Worm (Caenorhabditis elegans) whole organism, L2 larva: ENCODE measurements around the gene cyp-33C1.

Experiments used
- C34F6.9 ChIP-seq: fragments of 150-350 bp; optimal IDR thresholded peaks from 2 replicates; lab custom pipeline; 2014; ENCODE audit warnings: missing biosample characterization, missing genetic modification characterization
- F13H6.1 ChIP-seq: sonication (generic microtip); optimal IDR thresholded peaks from 2 replicates; lab custom pipeline; 2016; ENCODE audit warnings: missing genetic modification characterization, missing compliant biosample characterization
- R02D3.7 ChIP-seq: fragments of 150-350 bp; optimal IDR thresholded peaks from 2 replicates; lab custom pipeline; 2014; ENCODE audit warnings: missing biosample characterization, missing genetic modification characterization
- Y55F3AM.14 ChIP-seq: fragments of 200-800 bp; sonication (Bioruptor generic); optimal IDR thresholded peaks from 2 replicates; lab custom pipeline; 2018; ENCODE audit warnings: mild to moderate bottlenecking, missing genetic modification characterization, missing compliant biosample characterization
- ZK546.5 ChIP-seq: sonication (generic microtip); optimal IDR thresholded peaks from 2 replicates; lab custom pipeline; 2017; ENCODE audit warnings: missing biosample characterization, missing genetic modification characterization
- alr-1 ChIP-seq: fragments of 150-350 bp; optimal IDR thresholded peaks from 2 replicates; lab custom pipeline; 2014; ENCODE audit warnings: missing biosample characterization, missing genetic modification characterization
- aly-2 ChIP-seq: fragments of 150-350 bp; optimal IDR thresholded peaks from 2 replicates; lab custom pipeline; 2014; ENCODE audit warnings: missing biosample characterization, missing genetic modification characterization
- ama-1 ChIP-seq: fragments of 150-350 bp; optimal IDR thresholded peaks from 2 replicates; lab custom pipeline; 2018; ENCODE audit warnings: inconsistent platforms
- blmp-1 ChIP-seq: sonication (generic microtip); optimal IDR thresholded peaks from 2 replicates; lab custom pipeline; 2017; ENCODE audit warnings: missing genetic modification characterization, mild to moderate bottlenecking, missing compliant biosample characterization, antibody characterized with exemption, moderate library complexity; ENCODE audit not compliant: insufficient read depth
- ceh-16 ChIP-seq: fragments of 150-350 bp; optimal IDR thresholded peaks from 2 replicates; lab custom pipeline; 2014; ENCODE audit warnings: missing biosample characterization, missing genetic modification characterization
- ceh-82 ChIP-seq: fragments of 150-350 bp; optimal IDR thresholded peaks from 2 replicates; lab custom pipeline; 2014; ENCODE audit warnings: missing biosample characterization, missing genetic modification characterization
- crh-2 ChIP-seq: sonication (generic microtip); optimal IDR thresholded peaks from 2 replicates; lab custom pipeline; 2017; ENCODE audit warnings: missing biosample characterization, missing genetic modification characterization
- dmd-4 ChIP-seq: sonication (generic microtip); optimal IDR thresholded peaks from 2 replicates; lab custom pipeline; 2017; ENCODE audit warnings: missing biosample characterization, missing genetic modification characterization
- egl-27 ChIP-seq: sonication (generic microtip); optimal IDR thresholded peaks from 3 replicates; lab custom pipeline; 2017; ENCODE audit warnings: missing biosample characterization, missing genetic modification reagents, missing genetic modification characterization
- elt-1 ChIP-seq: fragments of 150-350 bp; optimal IDR thresholded peaks from 2 replicates; lab custom pipeline; 2014; ENCODE audit warnings: missing biosample characterization, missing genetic modification characterization
- elt-3 ChIP-seq: sonication (generic microtip); optimal IDR thresholded peaks from 2 replicates; lab custom pipeline; 2017; ENCODE audit warnings: missing biosample characterization, missing genetic modification characterization
- fos-1 ChIP-seq: fragments of 150-350 bp; optimal IDR thresholded peaks from 2 replicates; lab custom pipeline; 2014; ENCODE audit warnings: missing biosample characterization, missing genetic modification characterization
- gmeb-1 ChIP-seq: fragments of 150-350 bp; optimal IDR thresholded peaks from 2 replicates; lab custom pipeline; 2014; ENCODE audit warnings: missing biosample characterization, missing genetic modification characterization
- lin-11 ChIP-seq: fragments of 150-350 bp; sonication (generic microtip); optimal IDR thresholded peaks from 2 replicates; lab custom pipeline; 2014; ENCODE audit warnings: missing biosample characterization, missing genetic modification characterization, inconsistent platforms, mixed read lengths
- lin-13 ChIP-seq: fragments of 150-350 bp; optimal IDR thresholded peaks from 2 replicates; lab custom pipeline; 2014; ENCODE audit warnings: missing biosample characterization, missing genetic modification reagents, missing genetic modification characterization
- lin-39 ChIP-seq: fragments of 150-350 bp; optimal IDR thresholded peaks from 2 replicates; lab custom pipeline; 2014; ENCODE audit warnings: missing biosample characterization, missing genetic modification reagents, missing genetic modification characterization
- mab-5 ChIP-seq: fragments of 150-350 bp; optimal IDR thresholded peaks from 2 replicates; lab custom pipeline; 2014; ENCODE audit warnings: missing biosample characterization, missing genetic modification characterization
- mbf-1 ChIP-seq: sonication (generic microtip); optimal IDR thresholded peaks from 2 replicates; lab custom pipeline; 2017; ENCODE audit warnings: missing biosample characterization, missing genetic modification characterization
- mdl-1 ChIP-seq, 2 experiments: fragments of 150-350 bp in 1 of 2; sonication (generic microtip) in 1 of 2; optimal IDR thresholded peaks; 2 replicates each; lab custom pipeline; 2017; ENCODE audit warnings: missing biosample characterization in 2 of 2, missing genetic modification characterization in 2 of 2
- nhr-10 ChIP-seq: sonication (generic microtip); optimal IDR thresholded peaks from 2 replicates; lab custom pipeline; 2017; ENCODE audit warnings: missing biosample characterization, missing genetic modification characterization
- nhr-11 ChIP-seq: fragments of 150-350 bp; optimal IDR thresholded peaks from 2 replicates; lab custom pipeline; 2014; ENCODE audit warnings: missing biosample characterization, missing genetic modification characterization
- nhr-12 ChIP-seq: fragments of 150-350 bp; optimal IDR thresholded peaks from 2 replicates; lab custom pipeline; 2014; ENCODE audit warnings: missing biosample characterization, missing genetic modification characterization
- nhr-129 ChIP-seq: fragments of 150-350 bp; optimal IDR thresholded peaks from 2 replicates; lab custom pipeline; 2014; ENCODE audit warnings: missing biosample characterization, missing genetic modification characterization
- nhr-21 ChIP-seq: fragments of 150-350 bp; optimal IDR thresholded peaks from 2 replicates; lab custom pipeline; 2014; ENCODE audit warnings: missing biosample characterization, missing genetic modification characterization
- nhr-23 ChIP-seq: fragments of 150-350 bp; optimal IDR thresholded peaks from 2 replicates; lab custom pipeline; 2014; ENCODE audit warnings: missing biosample characterization, missing genetic modification reagents, missing genetic modification characterization
- nhr-237 ChIP-seq: fragments of 150-350 bp; optimal IDR thresholded peaks from 2 replicates; lab custom pipeline; 2014; ENCODE audit warnings: missing biosample characterization, missing genetic modification characterization
- nhr-25 ChIP-seq: fragments of 150-350 bp; sonication (generic microtip); optimal IDR thresholded peaks from 3 replicates; lab custom pipeline; 2014; ENCODE audit warnings: missing biosample characterization, missing genetic modification characterization
- nhr-6 ChIP-seq: fragments of 150-350 bp; optimal IDR thresholded peaks from 2 replicates; lab custom pipeline; 2014; ENCODE audit warnings: missing biosample characterization, missing genetic modification characterization
- nhr-77 ChIP-seq: fragments of 150-350 bp; optimal IDR thresholded peaks from 2 replicates; lab custom pipeline; 2014; ENCODE audit warnings: missing biosample characterization, missing genetic modification characterization
- peb-1 ChIP-seq: fragments of 150-350 bp; optimal IDR thresholded peaks from 2 replicates; lab custom pipeline; 2014; ENCODE audit warnings: missing biosample characterization, missing genetic modification characterization
- sem-4 ChIP-seq: fragments of 150-350 bp; optimal IDR thresholded peaks from 2 replicates; lab custom pipeline; 2014; ENCODE audit warnings: missing biosample characterization, missing genetic modification reagents, missing genetic modification characterization
- skn-1 ChIP-seq: sonication (generic microtip); optimal IDR thresholded peaks from 2 replicates; lab custom pipeline; 2017; ENCODE audit warnings: missing biosample characterization, missing genetic modification characterization
- sma-3 ChIP-seq: sonication (generic microtip); optimal IDR thresholded peaks from 2 replicates; lab custom pipeline; 2016; ENCODE audit warnings: missing genetic modification reagents, missing genetic modification characterization, missing compliant biosample characterization
- sma-9 ChIP-seq, 2 experiments: fragments of 150-350 bp in 1 of 2; sonication (generic microtip) in 1 of 2; optimal IDR thresholded peaks; 2 replicates each; lab custom pipeline; 2014 to 2016; ENCODE audit warnings: missing genetic modification characterization in 2 of 2, mild to moderate bottlenecking in 1 of 2, missing biosample characterization in 1 of 2, missing compliant biosample characterization in 1 of 2, missing genetic modification reagents in 1 of 2, moderate library complexity in 1 of 2
- snpc-4 ChIP-seq: fragments of 150-350 bp; optimal IDR thresholded peaks from 2 replicates; lab custom pipeline; 2014; ENCODE audit warnings: missing biosample characterization, missing genetic modification characterization
- unc-39 ChIP-seq: fragments of 150-350 bp; optimal IDR thresholded peaks from 2 replicates; lab custom pipeline; 2014; ENCODE audit warnings: missing biosample characterization, missing genetic modification characterization
- unc-55 ChIP-seq: fragments of 150-350 bp; sonication (generic microtip); optimal IDR thresholded peaks from 3 replicates; lab custom pipeline; 2014; ENCODE audit warnings: missing biosample characterization, missing genetic modification reagents, missing genetic modification characterization
- unc-62 ChIP-seq: fragments of 150-350 bp; optimal IDR thresholded peaks from 2 replicates; lab custom pipeline; 2014; ENCODE audit warnings: missing biosample characterization, missing genetic modification reagents, missing genetic modification characterization
- zag-1 ChIP-seq: fragments of 150-350 bp; optimal IDR thresholded peaks from 2 replicates; lab custom pipeline; 2014; ENCODE audit warnings: missing biosample characterization, missing genetic modification characterization
- ztf-11 ChIP-seq: sonication (generic microtip); optimal IDR thresholded peaks from 2 replicates; lab custom pipeline; 2017; ENCODE audit warnings: missing biosample characterization, missing genetic modification characterization
- ztf-4 ChIP-seq: fragments of 150-350 bp; optimal IDR thresholded peaks from 2 replicates; lab custom pipeline; 2014; ENCODE audit warnings: missing biosample characterization, missing genetic modification characterization

The cyp-33C1 gene

ce11 chrV:2179214-2179613 lies at the start of gene cyp-33C1:
cyp-33C1 (plus strand) TSS chrV:2179514.
- TF ChIP-seq nhr-11 (no peak), nhr-6 (tag; lab: Kevin White, UChicago) (no peak), skn-1 (tag; lab: Kevin White, UChicago) (no peak), nhr-12 (no peak), nhr-23 (tag; lab: Kevin White, UChicago) (no peak), fos-1 (tag; lab: Kevin White, UChicago) (no peak), lin-39 (tag; lab: Kevin White, UChicago) (no peak), zag-1 (tag; lab: Kevin White, UChicago) (no peak), nhr-77 (tag; lab: Kevin White, UChicago) (no peak), alr-1 (tag; lab: Kevin White, UChicago) (no peak)

ce11 chrV:2132675-2133074 lies 46.6 kb upstream of the cyp-33C1 start:
- TF ChIP-seq sem-4 (no peak), elt-3 (tag; lab: Kevin White, UChicago) (no peak), nhr-129 (tag; lab: Kevin White, UChicago) (no peak), ztf-11 (tag; lab: Kevin White, UChicago) (no peak), snpc-4 (tag; lab: Kevin White, UChicago) (no peak), crh-2 (tag; lab: Kevin White, UChicago) (no peak), nhr-21 (tag; lab: Kevin White, UChicago) (no peak), ZK546.5 (tag; lab: Kevin White, UChicago) (no peak), ceh-16 (tag; lab: Kevin White, UChicago) (no peak), sma-3 (no peak), unc-62 (GFP tag; lab: Kevin White, UChicago) (no peak), mab-5 (tag; lab: Kevin White, UChicago) (no peak), lin-13 (no peak), nhr-23 (tag; lab: Kevin White, UChicago) (no peak), egl-27 (tag; lab: Kevin White, UChicago) (no peak), skn-1 (tag; lab: Kevin White, UChicago) (no peak)

- TF ChIP-seq lin-39 (tag; lab: Kevin White, UChicago) (no peak), mab-5 (tag; lab: Kevin White, UChicago) (no peak), ceh-16 (tag; lab: Kevin White, UChicago) (no peak), R02D3.7 (tag; lab: Kevin White, UChicago) (no peak), ztf-4 (tag; lab: Kevin White, UChicago) (peak; percentile 29), ama-1 (lab: Kevin White, UChicago) (no peak), skn-1 (tag; lab: Kevin White, UChicago) (no peak), elt-1 (no peak), C34F6.9 (peak; percentile 84), dmd-4 (tag; lab: Kevin White, UChicago) (no peak), egl-27 (tag; lab: Kevin White, UChicago) (peak; percentile 11), gmeb-1 (tag; lab: Kevin White, UChicago) (no peak), snpc-4 (tag; lab: Kevin White, UChicago) (no peak), unc-62 (GFP tag; lab: Kevin White, UChicago) (no peak), nhr-129 (tag; lab: Kevin White, UChicago) (peak; percentile 78), lin-13 (peak; percentile 50), zag-1 (tag; lab: Kevin White, UChicago) (peak; percentile 83), aly-2 (tag; lab: Kevin White, UChicago) (no peak), mbf-1 (tag; lab: Kevin White, UChicago) (no peak), elt-3 (tag; lab: Kevin White, UChicago) (no peak), nhr-25 (no peak), sem-4 (peak; percentile 69), nhr-10 (tag; lab: Kevin White, UChicago) (no peak), nhr-21 (tag; lab: Kevin White, UChicago) (no peak), nhr-77 (tag; lab: Kevin White, UChicago) (no peak), crh-2 (tag; lab: Kevin White, UChicago) (peak; percentile 62), unc-55 (peak; percentile 59), Y55F3AM.14 (GFP tag; lab: Kevin White, UChicago) (peak; percentile 78), nhr-6 (tag; lab: Kevin White, UChicago) (no peak), sma-9 (GFP tag; optimal IDR thresholded peaks at IDR 0.05; lab: Kevin White, UChicago) (peak; percentile 93), sma-9 (tag; optimal IDR thresholded peaks at IDR 0.05; lab: Kevin White, UChicago) (no peak), ZK546.5 (tag; lab: Kevin White, UChicago) (no peak), nhr-12 (no peak), lin-11 (tag; lab: Kevin White, UChicago) (peak; percentile 64), F13H6.1 (tag; lab: Kevin White, UChicago) (peak; percentile 87), unc-39 (no peak), nhr-237 (tag; lab: Kevin White, UChicago) (no peak), ceh-82 (no peak), nhr-11 (no peak), ztf-11 (tag; lab: Kevin White, UChicago) (no peak), blmp-1 (tag; lab: Kevin White, UChicago) (no peak), fos-1 (tag; lab: Kevin White, UChicago) (peak; percentile 9), peb-1 (tag; lab: Kevin White, UChicago) (no peak), mdl-1 (tag; optimal IDR thresholded peaks at IDR 0.05; lab: Kevin White, UChicago) (peak; percentile 58 to 86), alr-1 (tag; lab: Kevin White, UChicago) (no peak), nhr-23 (tag; lab: Kevin White, UChicago) (no peak)
Observed at ce11 chrV:2133512-2133911, 45.8 kb upstream of the cyp-33C1 start.
